Worm (Caenorhabditis elegans): ENCODE measurements around the gene T28C12.6.

DNA sequence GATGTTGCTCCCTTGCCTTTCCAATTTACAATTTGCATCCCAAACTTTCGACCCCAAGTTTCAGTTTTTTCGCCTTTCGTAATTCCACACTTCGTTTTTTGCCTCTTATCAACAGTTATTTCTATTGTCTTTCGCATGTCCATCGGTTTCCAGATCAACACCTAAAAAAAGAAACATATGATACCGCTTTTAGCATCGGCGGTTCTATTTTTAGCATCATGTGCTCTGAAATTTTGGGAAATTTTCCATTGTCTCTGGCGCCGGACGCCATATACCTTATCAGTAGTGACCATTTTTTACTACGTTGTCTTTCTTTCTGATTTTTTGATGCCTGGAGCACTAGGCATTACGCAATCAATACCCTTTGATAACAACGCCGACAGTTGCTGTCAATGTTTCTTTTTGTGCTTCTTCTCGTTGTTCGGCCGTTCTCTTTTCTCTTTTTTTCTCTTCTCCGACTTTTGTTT, 20.1 kb upstream of the T28C12.6 start, which contains the start of gene bcl-11:
- no peak for TF ChIP-seq ets-7 (tag; optimal IDR thresholded peaks at IDR 0.05)
- no peak for TF ChIP-seq tbx-37 (GFP tag; conservative IDR thresholded peaks at IDR 0.05)
- TF ChIP-seq hmbx-1 (tag; optimal IDR thresholded peaks at IDR 0.05): no peak
- TF ChIP-seq hnd-1 (tag; optimal IDR thresholded peaks at IDR 0.05): no peak
- TF ChIP-seq flt-1 (GFP tag; IDR thresholded peaks at IDR 0.05): no peak
- TF ChIP-seq pes-1 (GFP tag; IDR thresholded peaks at IDR 0.05): no peak
- TF ChIP-seq ceh-36 (tag; optimal IDR thresholded peaks at IDR 0.05): no peak
- no peak for TF ChIP-seq ama-1 (optimal IDR thresholded peaks at IDR 0.05)
- TF ChIP-seq scrt-1 (GFP tag; IDR thresholded peaks at IDR 0.05): no peak
- TF ChIP-seq hmg-4 (GFP tag; optimal IDR thresholded peaks at IDR 0.05): no peak
- no peak for TF ChIP-seq sea-1 (GFP tag; conservative IDR thresholded peaks at IDR 0.05)

Measured in whole organism, early embryonic.